Fruit fly (Drosophila melanogaster) whole organism, prepupa: ENCODE results near the gene ThrRS.

ENCODE experiments used
- CG10631 ChIP-seq: fragments of 200-800 bp; sonication (Bioruptor generic); optimal IDR thresholded peaks from 2 replicates; lab custom pipeline; 2016; ENCODE audit warnings: missing biosample characterization, missing genetic modification characterization
- CG3032 ChIP-seq: fragments of 200-800 bp; optimal IDR thresholded peaks from 2 replicates; lab custom pipeline; 2019; ENCODE audit warnings: missing biosample characterization, mild to moderate bottlenecking, missing genetic modification characterization, moderate library complexity
- CG32006 ChIP-seq: fragments of 200-800 bp; sonication (Bioruptor generic); optimal IDR thresholded peaks from 3 replicates; lab custom pipeline; 2017; ENCODE audit warnings: missing biosample characterization, mild to moderate bottlenecking, missing genetic modification characterization
- CG34406 ChIP-seq: fragments of 200-800 bp; sonication (Bioruptor generic); optimal IDR thresholded peaks from 3 replicates; lab custom pipeline; 2016; ENCODE audit warnings: missing biosample characterization, missing genetic modification characterization
- CG7368 ChIP-seq: fragments of 200-800 bp; sonication (Bioruptor generic); optimal IDR thresholded peaks from 3 replicates; lab custom pipeline; 2016; ENCODE audit warnings: missing biosample characterization, missing genetic modification characterization
- CG9139 ChIP-seq: fragments of 200-800 bp; sonication (Bioruptor generic); optimal IDR thresholded peaks from 3 replicates; lab custom pipeline; 2017; ENCODE audit warnings: missing biosample characterization, mild to moderate bottlenecking, missing genetic modification characterization
- Hr4 ChIP-seq: fragments of 200-800 bp; sonication (Bioruptor generic); optimal IDR thresholded peaks from 3 replicates; lab custom pipeline; 2016; ENCODE audit warnings: missing biosample characterization, missing genetic modification characterization
- eg ChIP-seq: fragments of 200-800 bp; sonication (Bioruptor generic); IDR thresholded peaks from 3 replicates; pipeline ENCODE4 v1.3.6; 2022; ENCODE audit warnings: missing biosample characterization, missing genetic modification characterization
- salr ChIP-seq, 2 experiments: fragments of 200-800 bp; sonication (Bioruptor generic); optimal IDR thresholded peaks; 3 replicates each; lab custom pipeline; 2016 to 2018; ENCODE audit warnings: missing biosample characterization in 2 of 2, missing genetic modification characterization in 2 of 2, mild to moderate bottlenecking in 1 of 2
- ss ChIP-seq, 2 experiments: fragments of 200-800 bp; sonication (Bioruptor generic); optimal IDR thresholded peaks; 2 replicates in 1 of 2; 3 replicates in 1 of 2; lab custom pipeline; 2017 to 2018; ENCODE audit warnings: mild to moderate bottlenecking in 2 of 2, missing biosample characterization in 2 of 2, missing genetic modification characterization in 2 of 2, moderate library complexity in 1 of 2
- svp ChIP-seq: fragments of 200-800 bp; sonication (Bioruptor generic); peaks from one replicate; lab custom pipeline; 2016; ENCODE audit warnings: missing biosample characterization, missing genetic modification characterization
- vri ChIP-seq: fragments of 200-800 bp; sonication (Bioruptor generic); optimal IDR thresholded peaks from 3 replicates; lab custom pipeline; 2016; ENCODE audit warnings: missing biosample characterization, mild to moderate bottlenecking, missing genetic modification characterization

- TF ChIP-seq CG9139 (GFP tag; lab: Kevin White, UChicago) (no peak), CG3032 (tag; lab: Kevin White, UChicago) (no peak), vri (no peak), CG10631 (GFP tag; lab: Kevin White, UChicago) (no peak), ss (GFP tag; optimal IDR thresholded peaks at IDR 0.05; lab: Kevin White, UChicago) (no peak), CG32006 (GFP tag; lab: Kevin White, UChicago) (no peak), eg (GFP tag; lab: Robert Waterston, UW) (no peak), svp (GFP tag; lab: Kevin White, UChicago) (no peak), CG34406 (GFP tag; lab: Kevin White, UChicago) (no peak), CG7368 (GFP tag; lab: Kevin White, UChicago) (no peak), salr (GFP tag; optimal IDR thresholded peaks at IDR 0.05; lab: Kevin White, UChicago) (no peak), Hr4 (no peak)
These were observed 23.6 kb upstream of the ThrRS start for dm6 chr2L:12079827-12080381.
